Worm (Caenorhabditis elegans) whole organism, L4 larva: ENCODE measurements around the gene T14G12.12.

Experiments used
- arid-1 ChIP-seq: fragments of 200-800 bp; sonication (Bioruptor generic); conservative IDR thresholded peaks from 2 replicates; pipeline ENCODE4 v1.3.6; 2022; ENCODE audit warnings: missing genetic modification reagents, missing genetic modification characterization, missing compliant biosample characterization
- zag-1 ChIP-seq: fragments of 150-350 bp; optimal IDR thresholded peaks from 2 replicates; lab custom pipeline; 2014; ENCODE audit warnings: missing biosample characterization, missing genetic modification characterization

- no peak for TF ChIP-seq arid-1 (GFP tag; lab: Robert Waterston, UW)
- no peak for TF ChIP-seq zag-1
Observed at ce11 chrX:3758399-3758798, at the start of gene T14G12.12.
